Worm (Caenorhabditis elegans): Measurements from ENCODE around the gene math-48.

ce11 chrII:1928578-1928977, 17.7 kb downstream of the math-48 start:
- TF ChIP-seq gei-17 (GFP tag; optimal IDR thresholded peaks at IDR 0.05) = no peak
- TF ChIP-seq ama-1 (optimal IDR thresholded peaks at IDR 0.05) = no peak
- no peak for TF ChIP-seq ama-1 (GFP tag; optimal IDR thresholded peaks at IDR 0.05)
- no peak for TF ChIP-seq madf-8 (GFP tag; conservative IDR thresholded peaks at IDR 0.05)
- TF ChIP-seq pha-4 (tag; optimal IDR thresholded peaks at IDR 0.05) = no peak
- no peak for TF ChIP-seq Y53G8AR.9 (GFP tag; conservative IDR thresholded peaks at IDR 0.05)
- no peak for TF ChIP-seq dpff-1 (tag; optimal IDR thresholded peaks at IDR 0.05)
